Fruit fly (Drosophila melanogaster): ENCODE measurements around the gene CG8750.
A peak's percentile ranks its signal among the peaks of the same experiment; 100 is the strongest.

Gene CG8750

dm6 chr3L:13866780-13867179, 24.0 kb upstream of the CG8750 start, which contains the start of gene CG8745 (continued):
- TF ChIP-seq CG9609 (GFP tag; optimal IDR thresholded peaks at IDR 0.05) (no peak), CG7963 (GFP tag; IDR thresholded peaks at IDR 0.05; ENCODE audit: partially characterized antibody) (peak; percentile 56; the same call in 2 of the 3 replicates), exex (tag; optimal IDR thresholded peaks at IDR 0.05) (no peak), BEAF-32 (GFP tag; optimal IDR thresholded peaks at IDR 0.05) (peak; percentile 69), NC2α (GFP tag; optimal IDR thresholded peaks at IDR 0.05) (no peak), CG5245 (GFP tag; optimal IDR thresholded peaks at IDR 0.05) (no peak), Scr (GFP tag; IDR thresholded peaks at IDR 0.05; ENCODE audit: partially characterized antibody) (peak; percentile 79), mld (GFP tag; IDR thresholded peaks at IDR 0.05; ENCODE audit: partially characterized antibody) (peak; percentile 65; the same call in 1 of the 3 replicates), CG34224 (GFP tag; IDR thresholded peaks at IDR 0.05; ENCODE audit: partially characterized antibody) (peak; percentile 67; the same call in 2 of the 3 replicates), CG42726 (GFP tag; IDR thresholded peaks at IDR 0.05; ENCODE audit: partially characterized antibody) (no peak), CG2116 (GFP tag; optimal IDR thresholded peaks at IDR 0.05) (peak; percentile 40), HLHmδ (GFP tag; optimal IDR thresholded peaks at IDR 0.05) (no peak), CG15514 (GFP tag; optimal IDR thresholded peaks at IDR 0.05) (peak; percentile 31), CG11093 (GFP tag; IDR thresholded peaks at IDR 0.05) (no peak), CG2129 (GFP tag; IDR thresholded peaks at IDR 0.05; ENCODE audit: partially characterized antibody) (peak; percentile 25; the same call in 1 of the 2 replicates), CG4424 (GFP tag; optimal IDR thresholded peaks at IDR 0.05) (no peak), CG30431 (GFP tag; optimal IDR thresholded peaks at IDR 0.05) (no peak), sima (GFP tag; optimal IDR thresholded peaks at IDR 0.05) (no peak), trem (tag; optimal IDR thresholded peaks at IDR 0.05) (peak; percentile 38), CG18011 (GFP tag; optimal IDR thresholded peaks at IDR 0.05) (peak; percentile 32), org-1 (GFP tag; optimal IDR thresholded peaks at IDR 0.05) (no peak), CG17361 (GFP tag; IDR thresholded peaks at IDR 0.05) (no peak), Myb (GFP tag; optimal IDR thresholded peaks at IDR 0.05) (peak; percentile 20), Doc3 (GFP tag; IDR thresholded peaks at IDR 0.05; ENCODE audit: partially characterized antibody) (peak; percentile 78), CG1647 (GFP tag; optimal IDR thresholded peaks at IDR 0.05) (no peak), chinmo (GFP tag; IDR thresholded peaks at IDR 0.05; ENCODE audit: partially characterized antibody) (peak; percentile 81; the same call in 1 of the 4 replicates), CG11504 (tag; optimal IDR thresholded peaks at IDR 0.05) (peak; percentile 98), Bgb (GFP tag; IDR thresholded peaks at IDR 0.05; ENCODE audit: partially characterized antibody) (peak; percentile 78), cas (GFP tag; IDR thresholded peaks at IDR 0.05) (no peak), gcm (GFP tag; optimal IDR thresholded peaks at IDR 0.05) (no peak), Ptx1 (GFP tag; IDR thresholded peaks at IDR 0.05) (no peak), CG4820 (GFP tag; optimal IDR thresholded peaks at IDR 0.05) (no peak), knrl (GFP tag; IDR thresholded peaks at IDR 0.05; ENCODE audit: partially characterized antibody) (peak; percentile 74), CTCF (GFP tag; optimal IDR thresholded peaks at IDR 0.05) (peak; percentile 38), CG1603 (tag; optimal IDR thresholded peaks at IDR 0.05) (peak; percentile 8)

dm6 chr3L:13866270-13866669, 23.5 kb upstream of the CG8750 start:
- peak; percentile 48 for TF ChIP-seq Ets65A (GFP tag)
- peak; percentile 88 for TF ChIP-seq ftz-f1 (GFP tag; optimal IDR thresholded peaks at IDR 0.05)
- 0 out of 2 replicates have a peak, but pooled peaks have one; percentile 16 for TF ChIP-seq Dref (GFP tag; IDR thresholded peaks at IDR 0.05)
- no peak for TF ChIP-seq Oli (tag; optimal IDR thresholded peaks at IDR 0.05)
- no peak for TF ChIP-seq CG8290 (GFP tag; optimal IDR thresholded peaks at IDR 0.05)
- TF ChIP-seq CG8290 (tag; optimal IDR thresholded peaks at IDR 0.05): no peak
- TF ChIP-seq sens (GFP tag): peak; percentile 55
- peak; percentile 5 for TF ChIP-seq cwo (GFP tag; optimal IDR thresholded peaks at IDR 0.05)
- TF ChIP-seq sna (GFP tag; IDR thresholded peaks at IDR 0.05; ENCODE audit: partially characterized antibody): 0 out of 2 replicates have a peak, but pooled peaks have one; percentile 7
- no peak for TF ChIP-seq prd (optimal IDR thresholded peaks at IDR 0.05)
- TF ChIP-seq prd (GFP tag; IDR thresholded peaks at IDR 0.05): no peak
- peak; percentile 64 for TF ChIP-seq ERR (GFP tag; optimal IDR thresholded peaks at IDR 0.05)
- peak; percentile 4 for TF ChIP-seq lilli (GFP tag; optimal IDR thresholded peaks at IDR 0.05)

Data from whole organism, embryonic.